Fruit fly (Drosophila melanogaster) whole organism, prepupa: ENCODE results near the gene Ssadh.

Experiments used
- Blimp-1 ChIP-seq: fragments of 200-800 bp; sonication (Bioruptor generic); optimal IDR thresholded peaks from 3 replicates; lab custom pipeline; 2017; ENCODE audit warnings: missing biosample characterization, missing genetic modification characterization, mild to moderate bottlenecking, moderate library complexity, missing genetic modification reagents
- CG10631 ChIP-seq: fragments of 200-800 bp; sonication (Bioruptor generic); optimal IDR thresholded peaks from 2 replicates; lab custom pipeline; 2016; ENCODE audit warnings: missing biosample characterization, missing genetic modification characterization
- CG10669 ChIP-seq: fragments of 200-800 bp; sonication (Bioruptor generic); optimal IDR thresholded peaks from 3 replicates; lab custom pipeline; 2018; ENCODE audit warnings: missing biosample characterization, mild to moderate bottlenecking, missing genetic modification characterization, moderate library complexity
- CG11762 ChIP-seq: fragments of 200-800 bp; sonication (Bioruptor generic); optimal IDR thresholded peaks from 3 replicates; lab custom pipeline; 2016; ENCODE audit warnings: missing biosample characterization, missing genetic modification characterization; ENCODE audit not compliant: insufficient read depth
- CG11902 ChIP-seq: fragments of 200-800 bp; sonication (Bioruptor generic); optimal IDR thresholded peaks from 3 replicates; lab custom pipeline; 2016; ENCODE audit warnings: missing biosample characterization, missing genetic modification characterization
- CG15336 ChIP-seq: fragments of 200-800 bp; sonication (Bioruptor generic); IDR thresholded peaks from 2 replicates; pipeline ENCODE4 v1.3.6; 2022; ENCODE audit warnings: missing biosample characterization, missing genetic modification characterization
- CG1621 ChIP-seq: fragments of 200-800 bp; sonication (Bioruptor generic); optimal IDR thresholded peaks from 3 replicates; lab custom pipeline; 2018; ENCODE audit warnings: missing biosample characterization, mild to moderate bottlenecking, missing genetic modification characterization
- CG3032 ChIP-seq: fragments of 200-800 bp; optimal IDR thresholded peaks from 2 replicates; lab custom pipeline; 2019; ENCODE audit warnings: missing biosample characterization, mild to moderate bottlenecking, missing genetic modification characterization, moderate library complexity
- CG32006 ChIP-seq: fragments of 200-800 bp; sonication (Bioruptor generic); optimal IDR thresholded peaks from 3 replicates; lab custom pipeline; 2017; ENCODE audit warnings: missing biosample characterization, mild to moderate bottlenecking, missing genetic modification characterization
- CG3919 ChIP-seq: fragments of 200-800 bp; sonication (Bioruptor generic); optimal IDR thresholded peaks from 3 replicates; lab custom pipeline; 2016; ENCODE audit warnings: missing biosample characterization, missing genetic modification characterization
- CG4318 ChIP-seq: fragments of 200-800 bp; sonication (Bioruptor generic); optimal IDR thresholded peaks from 3 replicates; lab custom pipeline; 2017; ENCODE audit warnings: missing biosample characterization, mild to moderate bottlenecking, missing genetic modification characterization
- CG6163 ChIP-seq: fragments of 200-800 bp; sonication (Bioruptor generic); IDR thresholded peaks from 3 replicates; pipeline ENCODE4 v1.3.6; 2022; ENCODE audit warnings: missing biosample characterization, missing genetic modification characterization
- CG6792 ChIP-seq: fragments of 200-800 bp; sonication (Bioruptor generic); optimal IDR thresholded peaks from 3 replicates; lab custom pipeline; 2016; ENCODE audit warnings: missing biosample characterization, missing genetic modification characterization
- CG6854 ChIP-seq: fragments of 200-800 bp; sonication (Bioruptor generic); optimal IDR thresholded peaks from 2 replicates; lab custom pipeline; 2017; ENCODE audit warnings: missing biosample characterization, mild to moderate bottlenecking, missing genetic modification characterization
- CG7368 ChIP-seq: fragments of 200-800 bp; sonication (Bioruptor generic); optimal IDR thresholded peaks from 3 replicates; lab custom pipeline; 2016; ENCODE audit warnings: missing biosample characterization, missing genetic modification characterization
- CG8119 ChIP-seq: fragments of 200-800 bp; sonication (Bioruptor generic); IDR thresholded peaks from 3 replicates; pipeline ENCODE4 v1.3.6; 2022; ENCODE audit warnings: missing biosample characterization, missing genetic modification characterization
- CG8319 ChIP-seq: fragments of 200-800 bp; sonication (Bioruptor generic); optimal IDR thresholded peaks from 3 replicates; lab custom pipeline; 2016; ENCODE audit warnings: missing biosample characterization, missing genetic modification characterization
- CG8632 ChIP-seq: fragments of 200-800 bp; sonication (Bioruptor generic); optimal IDR thresholded peaks from 3 replicates; lab custom pipeline; 2016; ENCODE audit warnings: missing biosample characterization, missing genetic modification characterization
- CG9139 ChIP-seq: fragments of 200-800 bp; sonication (Bioruptor generic); optimal IDR thresholded peaks from 3 replicates; lab custom pipeline; 2017; ENCODE audit warnings: missing biosample characterization, mild to moderate bottlenecking, missing genetic modification characterization
- Eip75B ChIP-seq: fragments of 200-800 bp; sonication (Bioruptor generic); optimal IDR thresholded peaks from 3 replicates; lab custom pipeline; 2016; ENCODE audit warnings: missing biosample characterization, missing genetic modification characterization
- Eip78C ChIP-seq: fragments of 200-800 bp; sonication (Bioruptor generic); peaks from one replicate; lab custom pipeline; 2016; ENCODE audit warnings: missing biosample characterization, missing genetic modification characterization
- Eip93F ChIP-seq: fragments of 200-800 bp; sonication (Bioruptor generic); optimal IDR thresholded peaks from 2 replicates; lab custom pipeline; 2016; ENCODE audit warnings: missing biosample characterization, mild to moderate bottlenecking, missing genetic modification characterization
- Gug ChIP-seq: fragments of 200-800 bp; sonication (Bioruptor generic); IDR thresholded peaks from 2 replicates; pipeline ENCODE4 v1.3.6; 2022; ENCODE audit warnings: missing biosample characterization, missing genetic modification characterization
- Hr39 ChIP-seq: fragments of 200-800 bp; sonication (Bioruptor generic); optimal IDR thresholded peaks from 2 replicates; lab custom pipeline; 2016; ENCODE audit warnings: missing biosample characterization, missing genetic modification characterization
- Smox ChIP-seq: fragments of 200-800 bp; sonication (Bioruptor generic); optimal IDR thresholded peaks from 3 replicates; lab custom pipeline; 2016; ENCODE audit warnings: missing biosample characterization, missing genetic modification characterization
- Sox14 ChIP-seq: fragments of 200-800 bp; sonication (Bioruptor generic); optimal IDR thresholded peaks from 3 replicates; lab custom pipeline; 2016; ENCODE audit warnings: missing biosample characterization, missing genetic modification characterization
- Sox15 ChIP-seq: fragments of 200-800 bp; sonication (Bioruptor generic); optimal IDR thresholded peaks from 3 replicates; lab custom pipeline; 2016; ENCODE audit warnings: missing biosample characterization, missing genetic modification characterization
- achi ChIP-seq: fragments of 200-800 bp; sonication (Bioruptor generic); optimal IDR thresholded peaks from 3 replicates; lab custom pipeline; 2016; ENCODE audit warnings: missing biosample characterization, missing genetic modification characterization
- cyc ChIP-seq: fragments of 200-800 bp; sonication (Bioruptor generic); optimal IDR thresholded peaks from 3 replicates; lab custom pipeline; 2016; ENCODE audit warnings: missing biosample characterization, missing genetic modification characterization
- eg ChIP-seq: fragments of 200-800 bp; sonication (Bioruptor generic); IDR thresholded peaks from 3 replicates; pipeline ENCODE4 v1.3.6; 2022; ENCODE audit warnings: missing biosample characterization, missing genetic modification characterization
- esn ChIP-seq: fragments of 200-800 bp; sonication (Bioruptor generic); optimal IDR thresholded peaks from 2 replicates; lab custom pipeline; 2016; ENCODE audit warnings: missing biosample characterization, mild to moderate bottlenecking, missing genetic modification characterization, moderate library complexity
- fd59A ChIP-seq: fragments of 200-800 bp; sonication (Bioruptor generic); optimal IDR thresholded peaks from 2 replicates; lab custom pipeline; 2017; ENCODE audit warnings: missing biosample characterization, mild to moderate bottlenecking, missing genetic modification characterization, missing genetic modification reagents
- fd85E ChIP-seq: fragments of 200-800 bp; sonication (Bioruptor generic); optimal IDR thresholded peaks from 3 replicates; lab custom pipeline; 2016; ENCODE audit warnings: missing biosample characterization, missing genetic modification characterization
- fkh ChIP-seq: fragments of 200-800 bp; sonication (Bioruptor generic); optimal IDR thresholded peaks from 3 replicates; lab custom pipeline; 2017; ENCODE audit warnings: missing biosample characterization, mild to moderate bottlenecking, missing genetic modification characterization, moderate library complexity
- lz ChIP-seq: fragments of 200-800 bp; sonication (Bioruptor generic); optimal IDR thresholded peaks from 3 replicates; lab custom pipeline; 2016; ENCODE audit warnings: missing biosample characterization, missing genetic modification characterization
- net ChIP-seq: fragments of 200-800 bp; sonication (Bioruptor generic); optimal IDR thresholded peaks from 3 replicates; lab custom pipeline; 2016; ENCODE audit warnings: missing biosample characterization, missing genetic modification characterization
- pdm3 ChIP-seq: fragments of 200-800 bp; sonication (Bioruptor generic); optimal IDR thresholded peaks from 3 replicates; lab custom pipeline; 2016; ENCODE audit warnings: missing biosample characterization, missing genetic modification characterization
- salr ChIP-seq, 2 experiments: fragments of 200-800 bp; sonication (Bioruptor generic); optimal IDR thresholded peaks; 3 replicates each; lab custom pipeline; 2016 to 2018; ENCODE audit warnings: missing biosample characterization in 2 of 2, missing genetic modification characterization in 2 of 2, mild to moderate bottlenecking in 1 of 2
- spab ChIP-seq: fragments of 200-800 bp; sonication (Bioruptor generic); optimal IDR thresholded peaks from 2 replicates; lab custom pipeline; 2017; ENCODE audit warnings: missing biosample characterization, mild to moderate bottlenecking, missing genetic modification characterization, missing genetic modification reagents
- ss ChIP-seq, 2 experiments: fragments of 200-800 bp; sonication (Bioruptor generic); optimal IDR thresholded peaks; 2 replicates in 1 of 2; 3 replicates in 1 of 2; lab custom pipeline; 2017 to 2018; ENCODE audit warnings: mild to moderate bottlenecking in 2 of 2, missing biosample characterization in 2 of 2, missing genetic modification characterization in 2 of 2, moderate library complexity in 1 of 2
- topi ChIP-seq: fragments of 200-800 bp; sonication (Bioruptor generic); optimal IDR thresholded peaks from 3 replicates; lab custom pipeline; 2016; ENCODE audit warnings: missing biosample characterization, missing genetic modification characterization
- vri ChIP-seq: fragments of 200-800 bp; sonication (Bioruptor generic); optimal IDR thresholded peaks from 3 replicates; lab custom pipeline; 2016; ENCODE audit warnings: missing biosample characterization, mild to moderate bottlenecking, missing genetic modification characterization

The Ssadh gene

dm6 chr3R:25638961-25639360 lies 12.2 kb upstream of the Ssadh start (continued):
- TF ChIP-seq cyc (GFP tag; lab: Kevin White, UChicago) (peak; percentile 71), CG15336 (GFP tag; lab: Robert Waterston, UW) (no peak), lz (GFP tag; lab: Kevin White, UChicago) (peak; percentile 76), Sox14 (peak; percentile 54), CG11762 (peak; percentile 26), CG11902 (GFP tag; lab: Kevin White, UChicago) (peak; percentile 8), CG8319 (GFP tag; lab: Kevin White, UChicago) (peak; percentile 13), fd59A (peak; percentile 17), CG6854 (peak; percentile 36), CG3919 (GFP tag; lab: Kevin White, UChicago) (peak; percentile 72), CG32006 (GFP tag; lab: Kevin White, UChicago) (peak; percentile 35), CG7368 (GFP tag; lab: Kevin White, UChicago) (peak; percentile 51)

- TF ChIP-seq CG10631 (GFP tag; lab: Kevin White, UChicago) = no peak
- TF ChIP-seq CG8632 = no peak
- TF ChIP-seq CG7368 (GFP tag; lab: Kevin White, UChicago) = no peak
- no peak for TF ChIP-seq CG8319 (GFP tag; lab: Kevin White, UChicago)
- TF ChIP-seq CG3919 (GFP tag; lab: Kevin White, UChicago) = no peak
- TF ChIP-seq Eip78C (GFP tag; lab: Kevin White, UChicago) = no peak
- no peak for TF ChIP-seq spab (GFP tag; lab: Kevin White, UChicago)
- TF ChIP-seq CG11902 (GFP tag; lab: Kevin White, UChicago) = no peak
- TF ChIP-seq salr (GFP tag; optimal IDR thresholded peaks at IDR 0.05; lab: Kevin White, UChicago) = no peak
- TF ChIP-seq CG8119 = no peak
- no peak for TF ChIP-seq CG4318 (GFP tag; lab: Kevin White, UChicago)
- no peak for TF ChIP-seq CG10669 (GFP tag; lab: Kevin White, UChicago)
- TF ChIP-seq fd85E (GFP tag; lab: Kevin White, UChicago) = no peak
- no peak for TF ChIP-seq ss (GFP tag; optimal IDR thresholded peaks at IDR 0.05; lab: Kevin White, UChicago)
- no peak for TF ChIP-seq CG9139
- no peak for TF ChIP-seq esn (GFP tag; lab: Kevin White, UChicago)
- TF ChIP-seq CG1621 = no peak
- no peak for TF ChIP-seq topi (GFP tag; lab: Kevin White, UChicago)
- TF ChIP-seq Hr39 = no peak
- TF ChIP-seq vri (GFP tag; lab: Kevin White, UChicago) = no peak
Observed at dm6 chr3R:25638381-25638780, 11.7 kb upstream of the Ssadh start.

- peak; percentile 52 for TF ChIP-seq CG8632
- TF ChIP-seq CG8319 (GFP tag; lab: Kevin White, UChicago) = no peak
- TF ChIP-seq Sox15 (GFP tag; lab: Kevin White, UChicago) = peak; percentile 21
- TF ChIP-seq CG1621 = peak; percentile 32
- TF ChIP-seq CG15336 (GFP tag; lab: Robert Waterston, UW) = 0 out of 2 replicates have a peak, but pooled peaks have one; percentile 7
- TF ChIP-seq CG32006 (GFP tag; lab: Kevin White, UChicago) = peak; percentile 50
- peak; percentile 20 for TF ChIP-seq Blimp-1 (GFP tag; lab: Kevin White, UChicago)
- TF ChIP-seq eg (GFP tag; lab: Robert Waterston, UW) = no peak
- peak; percentile 24 for TF ChIP-seq Eip93F
- peak; percentile 64 for TF ChIP-seq CG6792
- peak; percentile 42 for TF ChIP-seq net (GFP tag; lab: Kevin White, UChicago)
- TF ChIP-seq Gug = no peak
- peak; percentile 63 for TF ChIP-seq pdm3
- peak; percentile 41; the same call in 1 of the 3 replicates for TF ChIP-seq CG6163 (GFP tag; lab: Robert Waterston, UW)
- TF ChIP-seq cyc (GFP tag; lab: Kevin White, UChicago) = peak; percentile 71
- TF ChIP-seq CG7368 (GFP tag; lab: Kevin White, UChicago) = peak; percentile 54
- TF ChIP-seq fd59A = peak; percentile 49
- no peak for TF ChIP-seq fkh (GFP tag; lab: Kevin White, UChicago)
- TF ChIP-seq CG11902 (GFP tag; lab: Kevin White, UChicago) = peak; percentile 10
- TF ChIP-seq achi (GFP tag; lab: Kevin White, UChicago) = peak; percentile 71
- TF ChIP-seq CG10669 (GFP tag; lab: Kevin White, UChicago) = peak; percentile 69
- TF ChIP-seq Hr39 = peak; percentile 66
- TF ChIP-seq spab (GFP tag; lab: Kevin White, UChicago) = peak; percentile 53
- TF ChIP-seq Eip78C (GFP tag; lab: Kevin White, UChicago) = peak; percentile 92
- peak; percentile 84 for TF ChIP-seq esn (GFP tag; lab: Kevin White, UChicago)
- TF ChIP-seq topi (GFP tag; lab: Kevin White, UChicago) = peak; percentile 78
- TF ChIP-seq Smox = peak; percentile 74
- peak; percentile 68 for TF ChIP-seq Eip75B (GFP tag; lab: Kevin White, UChicago)
- TF ChIP-seq CG3032 (tag; lab: Kevin White, UChicago) = peak; percentile 58
- peak; percentile 68 for TF ChIP-seq lz (GFP tag; lab: Kevin White, UChicago)
- TF ChIP-seq Sox14 = peak; percentile 73
- TF ChIP-seq CG6854 = peak; percentile 28
Observed at dm6 chr3R:25637294-25638174, 10.8 kb upstream of the Ssadh start, which contains the start of gene jigr1. jigr1 (plus strand) TSS chr3R:25637843.
